Fruit fly (Drosophila melanogaster): ENCODE measurements around the gene CG15879.

Gene CG15879

DNA sequence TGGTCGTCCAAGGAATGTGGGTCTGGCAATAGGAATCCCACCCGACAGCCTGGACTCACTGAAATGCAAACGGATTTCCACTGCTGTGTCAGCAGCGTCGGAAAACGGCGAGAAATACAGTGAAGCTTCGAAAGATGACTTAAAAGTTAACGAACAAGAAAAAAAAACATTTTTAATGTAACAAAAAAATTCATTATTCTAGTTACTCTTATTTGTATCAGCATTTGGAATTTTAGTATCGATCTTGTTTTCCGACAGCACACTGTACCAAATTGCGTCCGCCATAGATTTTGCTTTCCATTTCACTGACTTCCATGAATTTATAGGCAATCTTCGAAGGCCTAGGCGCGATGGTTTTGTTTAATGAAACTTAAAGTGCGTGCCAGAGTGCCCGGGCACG, 4.1 kb downstream of the CG15879 start (continued):
- peak; percentile 58 for TF ChIP-seq CG32772 (GFP tag; IDR thresholded peaks at IDR 0.05)
- TF ChIP-seq pum (GFP tag; optimal IDR thresholded peaks at IDR 0.05), result no peak
- TF ChIP-seq CG16813 (GFP tag; IDR thresholded peaks at IDR 0.05; ENCODE audit: partially characterized antibody), result no peak
- TF ChIP-seq HLH54F (GFP tag; optimal IDR thresholded peaks at IDR 0.05), result no peak
- TF ChIP-seq CG13287 (GFP tag; IDR thresholded peaks at IDR 0.05; ENCODE audit: partially characterized antibody), result no peak
- TF ChIP-seq CG10321 (GFP tag; IDR thresholded peaks at IDR 0.05), result no peak
- no peak for TF ChIP-seq CG13624 (GFP tag; optimal IDR thresholded peaks at IDR 0.05)
- no peak for TF ChIP-seq gce (GFP tag; IDR thresholded peaks at IDR 0.05)
- TF ChIP-seq CG31365 (tag; optimal IDR thresholded peaks at IDR 0.05), result no peak
- TF ChIP-seq Taf1 (GFP tag; IDR thresholded peaks at IDR 0.05), result 0 out of 2 replicates have a peak, but pooled peaks have one; percentile 12
- no peak for TF ChIP-seq hth (optimal IDR thresholded peaks at IDR 0.05)
- TF ChIP-seq CG33213 (GFP tag; optimal IDR thresholded peaks at IDR 0.05), result no peak
- TF ChIP-seq zfh1 (GFP tag; IDR thresholded peaks at IDR 0.05), result no peak
- TF ChIP-seq CG2889 (GFP tag; IDR thresholded peaks at IDR 0.05), result no peak; the same call in 2 of the 3 replicates
- no peak for TF ChIP-seq ro (GFP tag; IDR thresholded peaks at IDR 0.05)
- TF ChIP-seq mirr (GFP tag; optimal IDR thresholded peaks at IDR 0.05), result no peak
- no peak for TF ChIP-seq kah (GFP tag; optimal IDR thresholded peaks at IDR 0.05)
- TF ChIP-seq CG4282 (GFP tag; optimal IDR thresholded peaks at IDR 0.05), result no peak
- TF ChIP-seq fd3F (GFP tag; optimal IDR thresholded peaks at IDR 0.05), result no peak
- no peak for TF ChIP-seq CG9797 (GFP tag; optimal IDR thresholded peaks at IDR 0.05)
- no peak for TF ChIP-seq schlank (tag; optimal IDR thresholded peaks at IDR 0.05)
- TF ChIP-seq Atf3 (GFP tag; optimal IDR thresholded peaks at IDR 0.05), result no peak
- TF ChIP-seq Kr (GFP tag; optimal IDR thresholded peaks at IDR 0.05), result no peak
- no peak for TF ChIP-seq slou (GFP tag; optimal IDR thresholded peaks at IDR 0.05)
- TF ChIP-seq CG30403 (GFP tag; optimal IDR thresholded peaks at IDR 0.05), result no peak
- TF ChIP-seq CG2712 (tag; optimal IDR thresholded peaks at IDR 0.05), result peak; percentile 16
- TF ChIP-seq NfI (GFP tag; optimal IDR thresholded peaks at IDR 0.05), result no peak
- peak; percentile 59 for TF ChIP-seq HLH3B (GFP tag; IDR thresholded peaks at IDR 0.05)
- TF ChIP-seq Mad (GFP tag; optimal IDR thresholded peaks at IDR 0.05), result no peak
- no peak for TF ChIP-seq CG18764 (GFP tag; optimal IDR thresholded peaks at IDR 0.05)
- no peak for TF ChIP-seq CG4854 (GFP tag; optimal IDR thresholded peaks at IDR 0.05)
- TF ChIP-seq Eip74EF (GFP tag; optimal IDR thresholded peaks at IDR 0.05), result no peak
- TF ChIP-seq CG10147 (GFP tag; optimal IDR thresholded peaks at IDR 0.05), result no peak
- no peak for TF ChIP-seq Ets65A (GFP tag)
- no peak for TF ChIP-seq CG15479 (GFP tag; optimal IDR thresholded peaks at IDR 0.05)
- TF ChIP-seq CG34422 (GFP tag; IDR thresholded peaks at IDR 0.05), result peak; percentile 54; the same call in 2 of the 3 replicates
- TF ChIP-seq Vsx1 (GFP tag; optimal IDR thresholded peaks at IDR 0.05), result no peak
- no peak for TF ChIP-seq scrt (GFP tag; optimal IDR thresholded peaks at IDR 0.05)
- no peak for TF ChIP-seq trem (tag; optimal IDR thresholded peaks at IDR 0.05)
- TF ChIP-seq H15 (GFP tag; IDR thresholded peaks at IDR 0.05), result no peak
- TF ChIP-seq CG17568 (GFP tag; optimal IDR thresholded peaks at IDR 0.05), result no peak
- TF ChIP-seq trh (GFP tag; optimal IDR thresholded peaks at IDR 0.05), result no peak
- no peak for TF ChIP-seq CG31224 (GFP tag; IDR thresholded peaks at IDR 0.05)
- TF ChIP-seq CG8290 (GFP tag; optimal IDR thresholded peaks at IDR 0.05), result no peak
- TF ChIP-seq CG8290 (tag; optimal IDR thresholded peaks at IDR 0.05), result no peak
- TF ChIP-seq CrebB (tag; optimal IDR thresholded peaks at IDR 0.05), result no peak
- TF ChIP-seq mld (GFP tag; IDR thresholded peaks at IDR 0.05; ENCODE audit: partially characterized antibody), result no peak
- no peak for TF ChIP-seq ash1 (GFP tag; optimal IDR thresholded peaks at IDR 0.05)
- TF ChIP-seq CG14965 (GFP tag; optimal IDR thresholded peaks at IDR 0.05; ENCODE audit: borderline replicate concordance), result no peak
- no peak for TF ChIP-seq luna (GFP tag; optimal IDR thresholded peaks at IDR 0.05)
- no peak for TF ChIP-seq CG8388 (GFP tag; optimal IDR thresholded peaks at IDR 0.05)
- no peak for TF ChIP-seq kay (GFP tag; optimal IDR thresholded peaks at IDR 0.05)
- no peak for TF ChIP-seq CG9876 (GFP tag; optimal IDR thresholded peaks at IDR 0.05)

Measured in whole organism, embryonic.